Worm (Caenorhabditis elegans): ENCODE data around the gene C45B11.6.

DNA sequence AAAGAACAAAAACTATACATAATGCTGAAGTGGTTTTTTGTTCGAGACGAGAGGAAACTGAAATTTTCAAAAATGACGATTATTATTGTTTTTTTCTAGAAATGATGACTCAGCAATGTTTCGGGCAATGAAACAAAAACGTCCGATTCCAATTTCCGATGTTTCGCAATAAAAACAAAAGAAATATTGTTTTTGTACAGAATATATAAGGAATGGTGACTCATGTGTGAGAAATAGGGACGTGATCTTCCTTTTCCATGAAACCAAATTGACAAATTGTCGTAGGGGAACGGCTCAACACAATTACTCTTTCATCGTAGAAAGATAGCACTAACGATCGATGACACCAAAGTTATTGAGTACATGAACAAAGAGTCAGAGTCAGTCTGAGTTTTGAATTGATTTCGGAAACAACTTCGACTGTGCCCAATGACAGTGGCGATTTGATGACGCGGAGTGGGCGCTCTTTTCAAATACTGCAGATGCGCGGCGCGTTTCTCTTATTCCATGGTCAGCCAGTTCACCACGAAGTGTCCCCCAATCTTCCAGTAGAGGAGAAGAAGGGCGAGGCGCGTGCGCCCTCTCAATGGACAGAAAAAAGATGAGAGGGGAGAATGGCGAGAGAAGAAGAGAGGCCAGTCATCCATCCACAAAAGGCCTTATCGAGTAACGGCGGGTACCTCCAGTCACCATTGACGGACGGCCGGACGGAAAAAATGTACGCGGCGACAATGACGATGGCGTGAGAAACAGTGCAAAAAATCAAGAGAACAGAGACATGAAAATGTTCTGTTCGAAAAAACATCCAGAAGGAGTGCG is 31.6 kb downstream of the C45B11.6 start:
- no peak for TF ChIP-seq mls-2 (tag; optimal IDR thresholded peaks at IDR 0.05)
- no peak for TF ChIP-seq snpc-4 (tag; optimal IDR thresholded peaks at IDR 0.05)
- TF ChIP-seq ces-1 (GFP tag; optimal IDR thresholded peaks at IDR 0.05): no peak
- no peak for TF ChIP-seq zip-8 (tag; optimal IDR thresholded peaks at IDR 0.05)
- TF ChIP-seq sptf-1 (tag; optimal IDR thresholded peaks at IDR 0.05): no peak
- TF ChIP-seq unc-62 (GFP tag; optimal IDR thresholded peaks at IDR 0.05): no peak
- no peak for TF ChIP-seq ztf-11 (tag; optimal IDR thresholded peaks at IDR 0.05)
- TF ChIP-seq ceh-83 (GFP tag; optimal IDR thresholded peaks at IDR 0.05): no peak
- TF ChIP-seq nhr-2 (tag; optimal IDR thresholded peaks at IDR 0.05): no peak
- TF ChIP-seq elt-1 (tag; optimal IDR thresholded peaks at IDR 0.05; ENCODE audit: borderline replicate concordance, insufficient read depth): no peak
- TF ChIP-seq tbx-8 (GFP tag; optimal IDR thresholded peaks at IDR 0.05): no peak
- TF ChIP-seq lin-13 (tag; optimal IDR thresholded peaks at IDR 0.05): no peak
- no peak for TF ChIP-seq flh-1 (GFP tag; optimal IDR thresholded peaks at IDR 0.05)
- TF ChIP-seq nhr-237 (tag; optimal IDR thresholded peaks at IDR 0.05): no peak

Measured in whole organism, mixed stage, embryonic.